Worm (Caenorhabditis elegans) whole organism, L1 larva: Measurements from ENCODE around the gene T21E8.5.

Experiments used
- ama-1 ChIP-seq: fragments of 150-350 bp; optimal IDR thresholded peaks from 2 replicates; lab custom pipeline; 2014
- snpc-4 ChIP-seq: fragments of 150-350 bp; optimal IDR thresholded peaks from 2 replicates; lab custom pipeline; 2014; ENCODE audit warnings: missing biosample characterization, missing genetic modification characterization
- swsn-7 ChIP-seq: sonication (generic microtip); optimal IDR thresholded peaks from 2 replicates; lab custom pipeline; 2016; ENCODE audit warnings: missing genetic modification characterization, missing compliant biosample characterization

DNA sequence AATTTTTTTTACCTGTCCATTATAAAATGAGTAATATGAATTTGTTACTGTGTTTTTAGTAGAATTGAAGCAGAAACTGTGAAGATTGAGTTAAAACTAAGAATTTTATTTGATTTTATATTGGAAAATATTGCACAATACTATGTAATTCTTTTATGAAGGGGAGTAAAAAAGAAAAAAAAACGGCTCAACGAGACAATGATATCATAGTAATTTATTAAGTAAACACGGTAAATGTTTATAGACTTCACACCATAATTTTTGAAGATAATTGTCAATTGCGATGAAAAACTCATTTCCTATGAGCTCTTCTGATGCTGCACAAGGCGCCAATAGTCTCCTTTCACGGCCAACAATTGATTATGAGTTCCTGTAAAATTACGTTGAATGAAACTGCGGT is 26.8 kb upstream of the T21E8.5 start, which contains the start of gene pgp-5:
- TF ChIP-seq ama-1 (lab: Kevin White, UChicago): no peak
- TF ChIP-seq snpc-4 (tag; lab: Kevin White, UChicago): no peak
- TF ChIP-seq swsn-7 (tag; lab: Kevin White, UChicago): no peak
